Fruit fly (Drosophila melanogaster): ENCODE data around the gene CG42322.

The CG42322 gene

dm6 chr3R:20735405-20735804 lies 4.5 kb upstream of the CG42322 start, which contains the start of gene Cdk2 (continued):
- TF ChIP-seq HLH4C (GFP tag; IDR thresholded peaks at IDR 0.05; ENCODE audit: partially characterized antibody) (peak; percentile 85), CG10267 (tag; optimal IDR thresholded peaks at IDR 0.05) (no peak), CG13424 (tag; optimal IDR thresholded peaks at IDR 0.05) (no peak), CG34422 (GFP tag; IDR thresholded peaks at IDR 0.05) (peak; percentile 73; the same call in 1 of the 3 replicates), CG11085 (GFP tag; IDR thresholded peaks at IDR 0.05) (no peak), gsb-n (tag; optimal IDR thresholded peaks at IDR 0.05) (no peak), Antp (GFP tag; optimal IDR thresholded peaks at IDR 0.05) (peak; percentile 12), CG9437 (GFP tag; optimal IDR thresholded peaks at IDR 0.05) (no peak), CG6765 (GFP tag; optimal IDR thresholded peaks at IDR 0.05) (no peak), Spps (tag; optimal IDR thresholded peaks at IDR 0.05) (no peak), Hr51 (GFP tag; optimal IDR thresholded peaks at IDR 0.05) (peak in 1 of 2 experiments; percentile 22), pum (GFP tag; optimal IDR thresholded peaks at IDR 0.05) (peak; percentile 1), H15 (GFP tag; IDR thresholded peaks at IDR 0.05) (no peak), usp (GFP tag; optimal IDR thresholded peaks at IDR 0.05) (no peak), CG2889 (GFP tag; IDR thresholded peaks at IDR 0.05) (no peak), gcm (GFP tag; optimal IDR thresholded peaks at IDR 0.05) (no peak), hbn (GFP tag; IDR thresholded peaks at IDR 0.05; ENCODE audit: partially characterized antibody) (peak; percentile 88), Hr39 (optimal IDR thresholded peaks at IDR 0.05) (no peak), Rfx (GFP tag; IDR thresholded peaks at IDR 0.05) (peak; percentile 46; the same call in 1 of the 2 replicates), CG7928 (GFP tag; optimal IDR thresholded peaks at IDR 0.05) (no peak), CG9215 (GFP tag; IDR thresholded peaks at IDR 0.05) (no peak), CoRest (tag; optimal IDR thresholded peaks at IDR 0.05) (peak; percentile 32), Kr (GFP tag; optimal IDR thresholded peaks at IDR 0.05) (no peak), B-H1 (GFP tag; IDR thresholded peaks at IDR 0.05) (no peak), hth (optimal IDR thresholded peaks at IDR 0.05) (no peak), Hmx (GFP tag; optimal IDR thresholded peaks at IDR 0.05) (no peak), Asciz (GFP tag; optimal IDR thresholded peaks at IDR 0.05) (no peak), TFAM (GFP tag; optimal IDR thresholded peaks at IDR 0.05) (no peak), CG9797 (GFP tag; optimal IDR thresholded peaks at IDR 0.05) (no peak), CG7745 (tag; optimal IDR thresholded peaks at IDR 0.05) (no peak), gce (GFP tag; IDR thresholded peaks at IDR 0.05) (no peak), HmgZ (tag; optimal IDR thresholded peaks at IDR 0.05) (peak; percentile 37), run (tag; optimal IDR thresholded peaks at IDR 0.05) (no peak), ara (GFP tag; IDR thresholded peaks at IDR 0.05) (no peak), Pdp1 (GFP tag; optimal IDR thresholded peaks at IDR 0.05) (peak in 1 of 2 experiments; percentile 29), CG7839 (tag; optimal IDR thresholded peaks at IDR 0.05) (no peak), YL-1 (GFP tag; optimal IDR thresholded peaks at IDR 0.05) (peak; percentile 83), CG7556 (GFP tag; optimal IDR thresholded peaks at IDR 0.05) (no peak), bcd (GFP tag; optimal IDR thresholded peaks at IDR 0.05) (no peak), CG12744 (GFP tag; optimal IDR thresholded peaks at IDR 0.05) (no peak), pnt (GFP tag; optimal IDR thresholded peaks at IDR 0.05) (no peak), Aef1 (GFP tag; IDR thresholded peaks at IDR 0.05) (no peak), CG18011 (GFP tag; optimal IDR thresholded peaks at IDR 0.05) (no peak), fd64A (GFP tag; optimal IDR thresholded peaks at IDR 0.05) (no peak), Deaf1 (tag; optimal IDR thresholded peaks at IDR 0.05) (no peak), ci (GFP tag; IDR thresholded peaks at IDR 0.05) (no peak), dm (GFP tag; optimal IDR thresholded peaks at IDR 0.05) (peak; percentile 0), Lhr (GFP tag; optimal IDR thresholded peaks at IDR 0.05) (no peak), Sry-β (GFP tag; optimal IDR thresholded peaks at IDR 0.05) (peak; percentile 19), sna (GFP tag; IDR thresholded peaks at IDR 0.05; ENCODE audit: partially characterized antibody) (peak; percentile 87), CG3281 (GFP tag; optimal IDR thresholded peaks at IDR 0.05) (no peak), CG1529 (GFP tag; optimal IDR thresholded peaks at IDR 0.05) (no peak)

Measured in whole organism, embryonic.